Fruit fly (Drosophila melanogaster): Measurements from ENCODE around the gene Muc14A.

- TF ChIP-seq psq (GFP tag; optimal IDR thresholded peaks at IDR 0.05) (no peak), sv (GFP tag; optimal IDR thresholded peaks at IDR 0.05) (no peak), ey (GFP tag; optimal IDR thresholded peaks at IDR 0.05) (no peak), CG9705 (GFP tag; optimal IDR thresholded peaks at IDR 0.05) (no peak), h (GFP tag; optimal IDR thresholded peaks at IDR 0.05) (peak; percentile 6), Mio (GFP tag; optimal IDR thresholded peaks at IDR 0.05) (no peak), foxo (GFP tag; optimal IDR thresholded peaks at IDR 0.05) (no peak), dsf (GFP tag; optimal IDR thresholded peaks at IDR 0.05; ENCODE audit: borderline replicate concordance) (no peak), OdsH (GFP tag; optimal IDR thresholded peaks at IDR 0.05) (no peak), Dif (GFP tag; optimal IDR thresholded peaks at IDR 0.05; ENCODE audit: partially characterized antibody) (no peak)
These were observed 63.3 kb downstream of the Muc14A start for dm6 chrX:16072193-16072592.
